Worm (Caenorhabditis elegans): ENCODE data around the gene Y5H2A.4.
"Not testable (repeated sequence)": the region's sequence is repeated elsewhere in the genome, so short reads cannot be mapped to it uniquely, and the experiment has no call there.

The Y5H2A.4 gene

ce11 chrV:2277260-2277659, 3.1 kb upstream of the Y5H2A.4 start:
- TF ChIP-seq him-1 (tag; optimal IDR thresholded peaks at IDR 0.05), result no peak

- TF ChIP-seq W03F9.2 (tag; optimal IDR thresholded peaks at IDR 0.05) (no peak), dao-5 (tag; optimal IDR thresholded peaks at IDR 0.05) (no peak), him-1 (tag; optimal IDR thresholded peaks at IDR 0.05) (no peak)
Measured at ce11 chrV:2271750-2272149, 2.4 kb downstream of the Y5H2A.4 start, which contains the start of gene Y5H2A.1. Gene Y5H2A.1, minus strand, starts transcription at chrV:2271850.

ce11 chrV:2266958-2267357, 7.2 kb downstream of the Y5H2A.4 start, which contains the start of gene nhr-275:
Gene nhr-275, minus strand, starts transcription at chrV:2267058.
- TF ChIP-seq W03F9.2 (tag; optimal IDR thresholded peaks at IDR 0.05) (no peak), him-1 (tag; optimal IDR thresholded peaks at IDR 0.05) (no peak), dao-5 (tag; optimal IDR thresholded peaks at IDR 0.05) (no peak)

ce11 chrV:2264925-2265324, 9.2 kb downstream of the Y5H2A.4 start:
- TF ChIP-seq W03F9.2 (tag; optimal IDR thresholded peaks at IDR 0.05) (no peak), dao-5 (tag; optimal IDR thresholded peaks at IDR 0.05) (no peak), him-1 (tag; optimal IDR thresholded peaks at IDR 0.05) (no peak)

- TF ChIP-seq dao-5 (tag; optimal IDR thresholded peaks at IDR 0.05), result no peak
- TF ChIP-seq W03F9.2 (tag; optimal IDR thresholded peaks at IDR 0.05), result no peak
- no peak for TF ChIP-seq him-1 (tag; optimal IDR thresholded peaks at IDR 0.05)
Measured at ce11 chrV:2264455-2264854, 9.7 kb downstream of the Y5H2A.4 start, which contains the start of gene nhr-183. Gene nhr-183, minus strand, starts transcription at chrV:2264634.

ce11 chrV:2260660-2261059, 13.5 kb downstream of the Y5H2A.4 start, which contains the start of gene F41B5.12:
Gene F41B5.12, plus strand, starts transcription at chrV:2260960.
- no peak for TF ChIP-seq him-1 (tag; optimal IDR thresholded peaks at IDR 0.05)
- no peak for TF ChIP-seq dao-5 (tag; optimal IDR thresholded peaks at IDR 0.05)
- no peak for TF ChIP-seq W03F9.2 (tag; optimal IDR thresholded peaks at IDR 0.05)

ce11 chrV:2259750-2260149, 14.4 kb downstream of the Y5H2A.4 start, which contains the start of gene nhr-182:
Gene nhr-182, minus strand, starts transcription at chrV:2259927.
- TF ChIP-seq W03F9.2 (tag; optimal IDR thresholded peaks at IDR 0.05) (no peak), dao-5 (tag; optimal IDR thresholded peaks at IDR 0.05) (no peak), him-1 (tag; optimal IDR thresholded peaks at IDR 0.05) (no peak)

ce11 chrV:2255191-2255590, 19.0 kb downstream of the Y5H2A.4 start, which contains the start of gene F41B5.1:
Gene F41B5.1, plus strand, starts transcription at chrV:2255533.
- TF ChIP-seq W03F9.2, dao-5, him-1 (tag; optimal IDR thresholded peaks at IDR 0.05): not testable (repeated sequence)

ce11 chrV:2254553-2255124, 19.5 kb downstream of the Y5H2A.4 start, which contains the start of gene str-253:
Gene str-253, minus strand, starts transcription at chrV:2254603.
- TF ChIP-seq dao-5 (tag; optimal IDR thresholded peaks at IDR 0.05) (no peak), W03F9.2 (tag; optimal IDR thresholded peaks at IDR 0.05) (no peak), him-1 (tag; optimal IDR thresholded peaks at IDR 0.05) (no peak)

- TF ChIP-seq him-1 (tag; optimal IDR thresholded peaks at IDR 0.05), result no peak
- no peak for TF ChIP-seq W03F9.2 (tag; optimal IDR thresholded peaks at IDR 0.05)
- no peak for TF ChIP-seq dao-5 (tag; optimal IDR thresholded peaks at IDR 0.05)
Measured at ce11 chrV:2251774-2252173, 22.4 kb downstream of the Y5H2A.4 start.

ce11 chrV:2250126-2250590, 24.0 kb downstream of the Y5H2A.4 start, which contains the start of gene cyp-33C7:
Gene cyp-33C7, plus strand, starts transcription at chrV:2250540.
- TF ChIP-seq him-1 (tag; optimal IDR thresholded peaks at IDR 0.05), result no peak
- no peak for TF ChIP-seq dao-5 (tag; optimal IDR thresholded peaks at IDR 0.05)
- TF ChIP-seq W03F9.2 (tag; optimal IDR thresholded peaks at IDR 0.05), result no peak

ce11 chrV:2249310-2249709, 24.8 kb downstream of the Y5H2A.4 start, which contains the start of gene cyp-33C6:
Gene cyp-33C6, minus strand, starts transcription at chrV:2249410.
- TF ChIP-seq him-1 (tag; optimal IDR thresholded peaks at IDR 0.05) (no peak), dao-5 (tag; optimal IDR thresholded peaks at IDR 0.05) (no peak), W03F9.2 (tag; optimal IDR thresholded peaks at IDR 0.05) (no peak)

- TF ChIP-seq W03F9.2 (tag; optimal IDR thresholded peaks at IDR 0.05), result no peak
- no peak for TF ChIP-seq dao-5 (tag; optimal IDR thresholded peaks at IDR 0.05)
- TF ChIP-seq him-1 (tag; optimal IDR thresholded peaks at IDR 0.05), result no peak
Measured at ce11 chrV:2244751-2245150, 29.4 kb downstream of the Y5H2A.4 start, which contains the start of gene cyp-33C5. Gene cyp-33C5, plus strand, starts transcription at chrV:2245004.

- TF ChIP-seq dao-5 (tag; optimal IDR thresholded peaks at IDR 0.05) (no peak), him-1 (tag; optimal IDR thresholded peaks at IDR 0.05) (no peak), W03F9.2 (tag; optimal IDR thresholded peaks at IDR 0.05) (no peak)
Measured at ce11 chrV:2242630-2243029, 31.5 kb downstream of the Y5H2A.4 start, which contains the start of gene cyp-33C3. Gene cyp-33C3, plus strand, starts transcription at chrV:2242778.
